In genomic region chr3R:4974514-4975314, dm6 we compare ENCODE assay signal across 4 fruit fly cellular contexts.
TF ChIP-seq lines count a peak whose summit lies in the region.

No protein-coding gene starts in this region.

- no peak for TF ChIP-seq CTCF in whole organism, embryonic (GFP tag; optimal IDR thresholded peaks at IDR 0.05; lab: Kevin White, UChicago)

TF ChIP-seq in whole organism, embryonic, 481 proteins besides CTCF, POLR2A, EP300 and RAD21 (continues in another document):
- no peak for TF ChIP-seq CG17802 (tag; optimal IDR thresholded peaks at IDR 0.05; lab: Kevin White, UChicago)
- TF ChIP-seq CG14965 (GFP tag; optimal IDR thresholded peaks at IDR 0.05; lab: Kevin White, UChicago; ENCODE audit: borderline replicate concordance), result no peak
- TF ChIP-seq CG31388 (GFP tag; optimal IDR thresholded peaks at IDR 0.05; lab: Kevin White, UChicago), result no peak
- no peak for TF ChIP-seq br (optimal IDR thresholded peaks at IDR 0.05; lab: Kevin White, UChicago)
- TF ChIP-seq org-1 (GFP tag; optimal IDR thresholded peaks at IDR 0.05; lab: Kevin White, UChicago), result no peak
- TF ChIP-seq ara (GFP tag; IDR thresholded peaks at IDR 0.05; lab: Robert Waterston, UW), result no peak
- 0 out of 3 replicates have a peak, but pooled peaks have one; percentile 28 for TF ChIP-seq z (GFP tag; IDR thresholded peaks at IDR 0.05; lab: Robert Waterston, UW)
- no peak for TF ChIP-seq odd (GFP tag; optimal IDR thresholded peaks at IDR 0.05; lab: Kevin White, UChicago)
- TF ChIP-seq CG14441 (GFP tag; IDR thresholded peaks at IDR 0.05; lab: Robert Waterston, UW), result no peak
- TF ChIP-seq tio (GFP tag; optimal IDR thresholded peaks at IDR 0.05; lab: Kevin White, UChicago), result no peak
- TF ChIP-seq CG1529 (GFP tag; optimal IDR thresholded peaks at IDR 0.05; lab: Kevin White, UChicago), result no peak
- TF ChIP-seq unpg (GFP tag; optimal IDR thresholded peaks at IDR 0.05; lab: Kevin White, UChicago), result no peak
- TF ChIP-seq Opbp (GFP tag; IDR thresholded peaks at IDR 0.05; lab: Robert Waterston, UW; ENCODE audit: partially characterized antibody), result 0 out of 3 replicates have a peak, but pooled peaks have one; percentile 27
- no peak for TF ChIP-seq CG12155 (GFP tag; optimal IDR thresholded peaks at IDR 0.05; lab: Kevin White, UChicago)
- TF ChIP-seq sob (GFP tag; IDR thresholded peaks at IDR 0.05; lab: Robert Waterston, UW), result no peak
- TF ChIP-seq CG10979 (tag; optimal IDR thresholded peaks at IDR 0.05; lab: Kevin White, UChicago), result peak; percentile 12
- no peak for TF ChIP-seq CG17186 (GFP tag; optimal IDR thresholded peaks at IDR 0.05; lab: Kevin White, UChicago)
- TF ChIP-seq CG15011 (GFP tag; optimal IDR thresholded peaks at IDR 0.05; lab: Kevin White, UChicago), result no peak
- TF ChIP-seq CG3407 (GFP tag; optimal IDR thresholded peaks at IDR 0.05; lab: Kevin White, UChicago), result peak; percentile 5
- TF ChIP-seq p53 (GFP tag; optimal IDR thresholded peaks at IDR 0.05; lab: Kevin White, UChicago), result no peak
- no peak for TF ChIP-seq CG1602 (GFP tag; optimal IDR thresholded peaks at IDR 0.05; lab: Kevin White, UChicago)
- no peak for TF ChIP-seq CG1233 (GFP tag; optimal IDR thresholded peaks at IDR 0.05; lab: Kevin White, UChicago)

TF ChIP-seq in whole organism, prepupa, 60 proteins besides CTCF, POLR2A, EP300 and RAD21 (continues in another document):
- TF ChIP-seq eg (GFP tag; IDR thresholded peaks at IDR 0.05; lab: Robert Waterston, UW) (no peak), spab (GFP tag; optimal IDR thresholded peaks at IDR 0.05; lab: Kevin White, UChicago) (no peak), fd85E (GFP tag; optimal IDR thresholded peaks at IDR 0.05; lab: Kevin White, UChicago) (no peak), CG11294 (GFP tag; IDR thresholded peaks at IDR 0.05; lab: Robert Waterston, UW) (no peak), achi (GFP tag; optimal IDR thresholded peaks at IDR 0.05; lab: Kevin White, UChicago) (no peak), Sox102F (GFP tag; optimal IDR thresholded peaks at IDR 0.05; lab: Kevin White, UChicago) (no peak), Ets21C (GFP tag; optimal IDR thresholded peaks at IDR 0.05; lab: Kevin White, UChicago) (no peak), dsx (GFP tag; optimal IDR thresholded peaks at IDR 0.05; lab: Kevin White, UChicago; ENCODE audit: poor library complexity, severe bottlenecking) (no peak), CG6163 (GFP tag; IDR thresholded peaks at IDR 0.05; lab: Robert Waterston, UW) (no peak), CG7368 (GFP tag; optimal IDR thresholded peaks at IDR 0.05; lab: Kevin White, UChicago) (no peak), CG32006 (GFP tag; optimal IDR thresholded peaks at IDR 0.05; lab: Kevin White, UChicago) (peak; percentile 27), pdm3 (GFP tag; optimal IDR thresholded peaks at IDR 0.05; lab: Kevin White, UChicago) (peak; percentile 7), CG11902 (GFP tag; optimal IDR thresholded peaks at IDR 0.05; lab: Kevin White, UChicago) (no peak), CG4318 (GFP tag; optimal IDR thresholded peaks at IDR 0.05; lab: Kevin White, UChicago) (no peak), CG8319 (GFP tag; optimal IDR thresholded peaks at IDR 0.05; lab: Kevin White, UChicago) (no peak), CG31627 (GFP tag; optimal IDR thresholded peaks at IDR 0.05; lab: Kevin White, UChicago) (peak; percentile 20), dac (GFP tag; optimal IDR thresholded peaks at IDR 0.05; lab: Kevin White, UChicago) (no peak), CG34406 (GFP tag; optimal IDR thresholded peaks at IDR 0.05; lab: Kevin White, UChicago) (no peak), CG6276 (GFP tag; optimal IDR thresholded peaks at IDR 0.05; lab: Kevin White, UChicago) (no peak), CG9139 (GFP tag; optimal IDR thresholded peaks at IDR 0.05; lab: Kevin White, UChicago) (no peak), Eip93F (GFP tag; optimal IDR thresholded peaks at IDR 0.05; lab: Kevin White, UChicago) (no peak), CG3032 (tag; optimal IDR thresholded peaks at IDR 0.05; lab: Kevin White, UChicago) (no peak), Hr38 (GFP tag; optimal IDR thresholded peaks at IDR 0.05; lab: Kevin White, UChicago) (no peak), Met (GFP tag; optimal IDR thresholded peaks at IDR 0.05; lab: Kevin White, UChicago) (peak; percentile 9), esn (GFP tag; optimal IDR thresholded peaks at IDR 0.05; lab: Kevin White, UChicago) (peak; percentile 18)

TF ChIP-seq in whole organism, pupa, 21 proteins besides CTCF, POLR2A, EP300 and RAD21:
- TF ChIP-seq CG14655 (GFP tag; optimal IDR thresholded peaks at IDR 0.05; lab: Kevin White, UChicago) (no peak), CG10348 (GFP tag; IDR thresholded peaks at IDR 0.05; lab: Robert Waterston, UW) (no peak), Pif1B (GFP tag; optimal IDR thresholded peaks at IDR 0.05; lab: Kevin White, UChicago) (no peak), CG8159 (tag; optimal IDR thresholded peaks at IDR 0.05; lab: Kevin White, UChicago) (peak; percentile 12), CG9948 (tag; optimal IDR thresholded peaks at IDR 0.05; lab: Kevin White, UChicago) (peak; percentile 15), Pif1A (GFP tag; optimal IDR thresholded peaks at IDR 0.05; lab: Kevin White, UChicago) (peak; percentile 3), CG8301 (tag; optimal IDR thresholded peaks at IDR 0.05; lab: Kevin White, UChicago) (peak; percentile 14)

TF ChIP-seq in whole organism, wandering third instar larva, 38 proteins besides CTCF, POLR2A, EP300 and RAD21:
- TF ChIP-seq dl (GFP tag; optimal IDR thresholded peaks at IDR 0.05; lab: Kevin White, UChicago; ENCODE audit: insufficient read depth in 1 of 2, partially characterized antibody in 2 of 2), result no peak
- TF ChIP-seq tai (GFP tag; optimal IDR thresholded peaks at IDR 0.05; lab: Kevin White, UChicago), result peak; percentile 8
- peak in 1 of 2 experiments; percentile 9 for TF ChIP-seq foxo (GFP tag; optimal IDR thresholded peaks at IDR 0.05; lab: Kevin White, UChicago)
- no peak for TF ChIP-seq Jra (GFP tag; optimal IDR thresholded peaks at IDR 0.05; lab: Kevin White, UChicago)
- no peak for TF ChIP-seq Hr83 (GFP tag; optimal IDR thresholded peaks at IDR 0.05; lab: Kevin White, UChicago; ENCODE audit: poor library complexity, severe bottlenecking)
- no peak for TF ChIP-seq GATAd (GFP tag; optimal IDR thresholded peaks at IDR 0.05; lab: Kevin White, UChicago)
- peak; percentile 38 for TF ChIP-seq woc (GFP tag; optimal IDR thresholded peaks at IDR 0.05; lab: Kevin White, UChicago)
